Worm (Caenorhabditis elegans) whole organism, L4 larva: ENCODE results near the gene Y27F2A.8.

Source experiments
- Y48G9A.11 ChIP-seq: fragments of 200-800 bp; sonication (Bioruptor generic); IDR thresholded peaks from 2 replicates; pipeline ENCODE4 v1.3.6; 2022; ENCODE audit warnings: missing genetic modification reagents, missing genetic modification characterization, missing compliant biosample characterization
- ceh-20 ChIP-seq: fragments of 200-800 bp; sonication (Bioruptor generic); IDR thresholded peaks from 2 replicates; pipeline ENCODE4 v1.3.6; 2022; ENCODE audit warnings: missing genetic modification reagents, missing genetic modification characterization, missing compliant biosample characterization
- dmd-8 ChIP-seq: fragments of 200-800 bp; sonication (Bioruptor generic); IDR thresholded peaks from 2 replicates; pipeline ENCODE4 v1.3.6; 2022; ENCODE audit warnings: missing genetic modification characterization, missing compliant biosample characterization
- nhr-102 ChIP-seq: sonication (generic microtip); optimal IDR thresholded peaks from 2 replicates; lab custom pipeline; 2016; ENCODE audit warnings: mild to moderate bottlenecking, missing genetic modification characterization, moderate library complexity, missing compliant biosample characterization
- skn-1 ChIP-seq: fragments of 150-350 bp; optimal IDR thresholded peaks from 2 replicates; lab custom pipeline; 2014; ENCODE audit warnings: missing biosample characterization, missing genetic modification characterization
- ztf-7 ChIP-seq: fragments of 150-350 bp; optimal IDR thresholded peaks from 2 replicates; lab custom pipeline; 2014; ENCODE audit warnings: missing biosample characterization, missing genetic modification characterization

DNA sequence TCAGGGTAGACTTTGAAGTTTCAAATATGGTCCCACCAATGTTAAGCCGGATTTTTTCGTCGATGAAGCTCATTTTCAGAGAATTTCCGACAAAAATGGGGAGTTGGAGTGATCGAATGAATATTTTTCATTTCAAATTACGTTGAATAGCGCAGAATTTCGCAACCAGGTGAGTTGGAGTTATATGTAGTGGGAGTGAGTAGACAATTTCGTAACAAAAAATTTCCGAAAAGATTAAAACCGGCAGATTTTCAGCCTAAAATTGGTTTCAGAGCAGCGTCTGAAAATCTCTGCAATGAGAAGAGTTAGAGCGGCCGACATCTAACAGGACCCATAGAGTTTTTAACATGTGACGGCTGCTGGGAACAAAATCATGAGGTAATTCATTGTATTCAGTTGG lies 25.1 kb downstream of the Y27F2A.8 start, which contains the start of gene sdz-35:
- TF ChIP-seq dmd-8 (GFP tag; lab: Robert Waterston, UW) (no peak), ceh-20 (no peak), skn-1 (tag; lab: Kevin White, UChicago) (no peak), nhr-102 (tag; lab: Kevin White, UChicago) (no peak), Y48G9A.11 (GFP tag; lab: Robert Waterston, UW) (no peak), ztf-7 (tag; lab: Kevin White, UChicago) (no peak)
